Worm (Caenorhabditis elegans) whole organism, L4 larva: ENCODE data around the gene F52G3.8.
"Not testable (repeated sequence)": the region's sequence is repeated elsewhere in the genome, so short reads cannot be mapped to it uniquely, and the experiment has no call there.

Experiments used
- hif-1 ChIP-seq, 2 experiments: sonication (generic microtip); optimal IDR thresholded peaks; 2 replicates each; lab custom pipeline; 2016 to 2017; ENCODE audit warnings: missing compliant biosample characterization in 2 of 2, missing genetic modification characterization in 2 of 2, missing genetic modification reagents in 2 of 2, missing genotype in 2 of 2, mild to moderate bottlenecking in 1 of 2
- lin-13 ChIP-seq: fragments of 150-350 bp; optimal IDR thresholded peaks from 2 replicates; lab custom pipeline; 2014; ENCODE audit warnings: missing biosample characterization, missing genetic modification reagents, missing genetic modification characterization
- pha-4 ChIP-seq, 2 experiments: fragments of 150-350 bp in 1 of 2; fragments of 200-800 bp in 1 of 2; sonication (Bioruptor generic) in 1 of 2; IDR thresholded peaks in 1 of 2; optimal IDR thresholded peaks in 1 of 2; 2 replicates each; pipeline versions ENCODE4 v1.3.6 to Lab custom; 2014 to 2022; ENCODE audit warnings: missing genetic modification characterization in 2 of 2, missing genetic modification reagents in 2 of 2, missing biosample characterization in 1 of 2, missing compliant biosample characterization in 1 of 2
- ztf-11 ChIP-seq: fragments of 150-350 bp; optimal IDR thresholded peaks from 2 replicates; lab custom pipeline; 2014; ENCODE audit warnings: missing biosample characterization, missing genetic modification characterization

DNA sequence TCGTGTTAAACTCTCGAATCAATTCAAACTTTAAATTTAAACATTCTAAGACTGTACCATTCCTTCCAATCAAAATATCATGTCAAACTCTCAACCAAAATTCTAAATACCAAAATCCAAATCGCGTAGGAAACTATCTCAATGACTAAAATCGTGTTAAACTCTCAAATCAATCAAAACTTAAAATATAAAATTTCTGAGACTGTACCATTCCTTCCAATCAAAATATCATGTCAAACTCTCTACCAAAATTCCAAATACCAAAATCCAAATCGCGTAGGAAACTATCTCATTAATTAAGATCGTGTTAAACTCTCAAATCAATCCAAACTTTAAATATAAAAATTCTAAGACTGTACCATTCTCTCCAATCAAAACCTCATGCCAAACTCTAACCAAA, 18.2 kb downstream of the F52G3.8 start:
- not testable (repeated sequence) for TF ChIP-seq ztf-11; hif-1 (tag; optimal IDR thresholded peaks at IDR 0.05; lab: Kevin White, UChicago); lin-13 (GFP tag; lab: Kevin White, UChicago); pha-4 (tag; optimal IDR thresholded peaks at IDR 0.05; lab: Kevin White, UChicago)
- peak; percentile 35; the same call in 1 of the 2 replicates for TF ChIP-seq pha-4 (GFP tag; IDR thresholded peaks at IDR 0.05; lab: Robert Waterston, UW)
